Worm (Caenorhabditis elegans): ENCODE results near the gene hil-3.

DNA sequence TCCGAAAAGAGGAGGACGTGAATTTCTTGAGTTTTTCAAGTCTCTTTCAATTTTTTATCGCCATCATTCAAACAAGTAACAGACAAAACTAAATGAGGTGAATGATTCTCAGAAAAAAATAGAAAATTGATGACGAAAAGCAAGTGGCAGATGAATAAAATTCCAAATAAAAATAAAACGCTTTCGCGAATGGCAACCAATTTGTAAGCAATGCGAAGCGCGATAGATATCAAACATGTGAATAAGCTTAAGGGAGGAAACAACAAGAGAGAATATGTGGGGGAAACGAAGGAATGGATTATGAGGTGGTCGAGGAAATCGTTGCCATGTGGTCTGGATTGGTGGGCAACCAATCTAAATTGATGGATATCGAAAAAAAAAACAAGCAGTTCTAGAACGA, 45.5 kb downstream of the hil-3 start:
- no peak for TF ChIP-seq mdl-1 (tag; optimal IDR thresholded peaks at IDR 0.05)
- no peak for TF ChIP-seq nhr-23 (tag; optimal IDR thresholded peaks at IDR 0.05)
- no peak for TF ChIP-seq lin-13 (GFP tag; optimal IDR thresholded peaks at IDR 0.05)
- TF ChIP-seq nhr-25 (tag; optimal IDR thresholded peaks at IDR 0.05), result no peak
- no peak for TF ChIP-seq elt-3 (tag; optimal IDR thresholded peaks at IDR 0.05)
- TF ChIP-seq nhr-77 (tag; optimal IDR thresholded peaks at IDR 0.05), result no peak
- no peak for TF ChIP-seq C34F6.9 (tag; optimal IDR thresholded peaks at IDR 0.05)
- no peak for TF ChIP-seq unc-62 (GFP tag; optimal IDR thresholded peaks at IDR 0.05)
- TF ChIP-seq ztf-1 (GFP tag; conservative IDR thresholded peaks at IDR 0.05), result no peak
- TF ChIP-seq F13H6.1 (tag; optimal IDR thresholded peaks at IDR 0.05), result no peak
